Worm (Caenorhabditis elegans) whole organism, dauer: ENCODE data around the gene srt-42.
"Not testable (repeated sequence)": the region's sequence is repeated elsewhere in the genome, so short reads cannot be mapped to it uniquely, and the experiment has no call there.

Experiments used
- unc-62 ChIP-seq: sonication (generic microtip); optimal IDR thresholded peaks from 2 replicates; lab custom pipeline; 2017; ENCODE audit warnings: missing biosample characterization, missing genetic modification reagents, missing genetic modification characterization

Gene srt-42

ce11 chrV:1805724-1806316 is 1.4 kb upstream of the srt-42 start:
- no peak for TF ChIP-seq unc-62

- TF ChIP-seq unc-62: no peak
These were observed 3.8 kb downstream of the srt-42 start, which contains the start of gene Y46H3A.4 for ce11 chrV:1811035-1811434. TSS of gene Y46H3A.4 (minus strand) at chrV:1811135.

- TF ChIP-seq unc-62: not testable (repeated sequence)
These were observed 7.5 kb downstream of the srt-42 start, which contains the start of gene Y46H3A.5 for ce11 chrV:1814784-1815183. TSS of gene Y46H3A.5 (minus strand) at chrV:1814884.

- no peak for TF ChIP-seq unc-62
These were observed 12.8 kb downstream of the srt-42 start for ce11 chrV:1820016-1820415.

- no peak for TF ChIP-seq unc-62
These were observed 13.5 kb downstream of the srt-42 start for ce11 chrV:1820749-1821148.

ce11 chrV:1821287-1821686 is 14.0 kb downstream of the srt-42 start, which contains the start of the genes gly-7 and mrpl-39:
TSS of gene gly-7 (minus strand) at chrV:1821323.
TSS of gene mrpl-39 (plus strand) at chrV:1821579.
- no peak for TF ChIP-seq unc-62

- no peak for TF ChIP-seq unc-62
These were observed 17.3 kb downstream of the srt-42 start for ce11 chrV:1824528-1824927.

- no peak for TF ChIP-seq unc-62
These were observed 22.7 kb downstream of the srt-42 start, which contains the start of gene Y32G9B.1 for ce11 chrV:1829973-1830372. TSS of gene Y32G9B.1 (minus strand) at chrV:1830073.

- no peak for TF ChIP-seq unc-62
These were observed 34.5 kb downstream of the srt-42 start, which contains the start of gene T10B5.8 for ce11 chrV:1841744-1842143. TSS of gene T10B5.8 (plus strand) at chrV:1842044.

- no peak for TF ChIP-seq unc-62
These were observed 38.7 kb downstream of the srt-42 start, which contains the start of gene T10B5.7 for ce11 chrV:1845977-1846376. TSS of gene T10B5.7 (plus strand) at chrV:1846201.

ce11 chrV:1848590-1848989 is 41.3 kb downstream of the srt-42 start:
- no peak for TF ChIP-seq unc-62

ce11 chrV:1855087-1855486 is 47.8 kb downstream of the srt-42 start:
- TF ChIP-seq unc-62: no peak

ce11 chrV:1856176-1856575 is 48.9 kb downstream of the srt-42 start, which contains the start of gene T10B5.10:
TSS of gene T10B5.10 (minus strand) at chrV:1856276.
- no peak for TF ChIP-seq unc-62

ce11 chrV:1857840-1858239 is 50.6 kb downstream of the srt-42 start:
- no peak for TF ChIP-seq unc-62
